Fruit fly (Drosophila melanogaster) whole organism, embryonic: ENCODE results near the gene CG5262.
A peak's percentile ranks its signal among the peaks of the same experiment; 100 is the strongest.

ENCODE experiments used
- Adf1 ChIP-seq: fragments of 200-800 bp; sonication (Bioruptor generic); IDR thresholded peaks from 2 replicates; pipeline ENCODE4 v1.3.6; 2022; ENCODE audit warnings: missing biosample characterization, missing genetic modification characterization
- Blimp-1 ChIP-seq: fragments of 200-800 bp; sonication (Bioruptor generic); optimal IDR thresholded peaks from 3 replicates; lab custom pipeline; 2018; ENCODE audit warnings: missing biosample characterization, missing genetic modification characterization, mild to moderate bottlenecking, moderate library complexity, missing genetic modification reagents
- CG10147 ChIP-seq: fragments of 200-800 bp; sonication (Bioruptor generic); optimal IDR thresholded peaks from 2 replicates; lab custom pipeline; 2019; ENCODE audit warnings: missing biosample characterization, mild to moderate bottlenecking, missing genetic modification characterization, moderate library complexity
- CG10321 ChIP-seq: fragments of 200-800 bp; sonication (Bioruptor generic); IDR thresholded peaks from 2 replicates; pipeline ENCODE4 v1.3.6; 2022; ENCODE audit warnings: missing biosample characterization, missing genetic modification characterization
- CG11398 ChIP-seq: fragments of 200-800 bp; sonication (Bioruptor generic); optimal IDR thresholded peaks from 2 replicates; lab custom pipeline; 2016; ENCODE audit warnings: missing biosample characterization, missing genetic modification characterization
- CG12391 ChIP-seq: fragments of 200-800 bp; sonication (Bioruptor generic); optimal IDR thresholded peaks from 3 replicates; lab custom pipeline; 2018; ENCODE audit warnings: missing biosample characterization, mild to moderate bottlenecking, missing genetic modification characterization, moderate library complexity
- CG12659 ChIP-seq: fragments of 200-800 bp; sonication (Bioruptor generic); optimal IDR thresholded peaks from 3 replicates; lab custom pipeline; 2017; ENCODE audit warnings: mild to moderate bottlenecking, missing biosample characterization, missing genetic modification reagents, missing genetic modification characterization
- CG1603 ChIP-seq: fragments of 200-800 bp; sonication (Bioruptor generic); optimal IDR thresholded peaks from 2 replicates; lab custom pipeline; 2019; ENCODE audit warnings: missing biosample characterization, mild to moderate bottlenecking, missing genetic modification characterization, moderate library complexity
- CG18619 ChIP-seq: fragments of 200-800 bp; sonication (Bioruptor generic); optimal IDR thresholded peaks from 3 replicates; lab custom pipeline; 2017; ENCODE audit warnings: missing biosample characterization, mild to moderate bottlenecking, missing genetic modification characterization
- CG31388 ChIP-seq: fragments of 200-800 bp; sonication (Bioruptor generic); optimal IDR thresholded peaks from 2 replicates; lab custom pipeline; 2016; ENCODE audit warnings: missing biosample characterization, missing genetic modification characterization
- CG32767 ChIP-seq: fragments of 200-800 bp; sonication (Bioruptor generic); IDR thresholded peaks from 2 replicates; pipeline ENCODE4 v1.3.6; 2022; ENCODE audit warnings: missing biosample characterization, missing genetic modification characterization
- CG34422 ChIP-seq: fragments of 200-800 bp; sonication (Bioruptor generic); IDR thresholded peaks from 3 replicates; pipeline ENCODE4 v1.3.6; 2022; ENCODE audit warnings: missing biosample characterization, missing genetic modification characterization
- CG4360 ChIP-seq: fragments of 200-800 bp; sonication (Bioruptor generic); IDR thresholded peaks from 2 replicates; pipeline ENCODE4 v1.3.6; 2022; ENCODE audit warnings: missing biosample characterization, missing genetic modification characterization
- CG4707 ChIP-seq: fragments of 200-800 bp; sonication (Bioruptor generic); optimal IDR thresholded peaks from 2 replicates; lab custom pipeline; 2018; ENCODE audit warnings: missing biosample characterization, mild to moderate bottlenecking, missing genetic modification characterization, moderate library complexity
- CG5953 ChIP-seq: fragments of 200-800 bp; sonication (Bioruptor generic); IDR thresholded peaks from 2 replicates; pipeline ENCODE4 v1.3.6; 2022; ENCODE audit warnings: missing biosample characterization, missing genetic modification characterization
- CG6683 ChIP-seq: fragments of 200-800 bp; sonication (Bioruptor generic); optimal IDR thresholded peaks from 2 replicates; lab custom pipeline; 2017; ENCODE audit warnings: missing biosample characterization, mild to moderate bottlenecking, missing genetic modification characterization, missing genetic modification reagents
- CG7745 ChIP-seq: fragments of 200-800 bp; sonication (Bioruptor generic); optimal IDR thresholded peaks from 2 replicates; lab custom pipeline; 2018; ENCODE audit warnings: missing biosample characterization, mild to moderate bottlenecking, missing genetic modification characterization, moderate library complexity
- CG7786 ChIP-seq: fragments of 200-800 bp; sonication (Bioruptor generic); optimal IDR thresholded peaks from 2 replicates; lab custom pipeline; 2016; ENCODE audit warnings: missing biosample characterization, missing genetic modification characterization
- CG8290 ChIP-seq, 3 experiments: fragments of 200-800 bp; sonication (Bioruptor generic); optimal IDR thresholded peaks; 2 replicates each; lab custom pipeline; 2016 to 2019; ENCODE audit warnings: missing biosample characterization in 3 of 3, missing genetic modification characterization in 3 of 3, mild to moderate bottlenecking in 2 of 3, moderate library complexity in 1 of 3
- CG8944 ChIP-seq: fragments of 200-800 bp; sonication (Bioruptor generic); optimal IDR thresholded peaks from 3 replicates; lab custom pipeline; 2016; ENCODE audit warnings: missing biosample characterization, missing genetic modification characterization
- CTCF ChIP-seq: fragments of 200-800 bp; sonication (Bioruptor generic); optimal IDR thresholded peaks from 2 replicates; lab custom pipeline; 2017; ENCODE audit warnings: missing biosample characterization, mild to moderate bottlenecking, missing genetic modification characterization, moderate library complexity
- Chrac-16 ChIP-seq: fragments of 200-800 bp; sonication (Bioruptor generic); optimal IDR thresholded peaks from 3 replicates; lab custom pipeline; 2016; ENCODE audit warnings: missing biosample characterization, missing genetic modification characterization
- CkIIα-i1 ChIP-seq: fragments of 200-800 bp; sonication (Bioruptor generic); IDR thresholded peaks from 2 replicates; pipeline ENCODE4 v1.3.6; 2022; ENCODE audit warnings: missing biosample characterization, missing genetic modification characterization
- E2f1 ChIP-seq: fragments of 200-800 bp; sonication (Bioruptor generic); IDR thresholded peaks from 2 replicates; pipeline ENCODE4 v1.3.6; 2022; ENCODE audit warnings: missing biosample characterization, missing genetic modification characterization
- Elba2 ChIP-seq: fragments of 200-800 bp; sonication (Bioruptor generic); optimal IDR thresholded peaks from 3 replicates; lab custom pipeline; 2016; ENCODE audit warnings: missing biosample characterization, missing genetic modification characterization
- Fer2 ChIP-seq: fragments of 200-800 bp; sonication (Bioruptor generic); optimal IDR thresholded peaks from 2 replicates; lab custom pipeline; 2018; ENCODE audit warnings: missing biosample characterization, mild to moderate bottlenecking, missing genetic modification characterization, moderate library complexity
- HLH3B ChIP-seq: fragments of 200-800 bp; sonication (Bioruptor generic); IDR thresholded peaks from 2 replicates; pipeline ENCODE4 v1.3.6; 2022; ENCODE audit warnings: missing biosample characterization, missing genetic modification characterization
- Hr3 ChIP-seq: fragments of 200-800 bp; sonication (Bioruptor generic); optimal IDR thresholded peaks from 3 replicates; lab custom pipeline; 2016; ENCODE audit warnings: missing biosample characterization, missing genetic modification characterization
- Hr78 ChIP-seq, 2 experiments: fragments of 200-800 bp in 1 of 2; fragments of >200 bp in 1 of 2; sonication (Bioruptor generic) in 1 of 2; optimal IDR thresholded peaks; 2 replicates each; lab custom pipeline; 2017 to 2019; ENCODE audit warnings: missing biosample characterization in 2 of 2, missing genetic modification characterization in 2 of 2, mild to moderate bottlenecking in 1 of 2, moderate library complexity in 1 of 2
- Jarid2 ChIP-seq: fragments of 200-800 bp; sonication (Bioruptor generic); optimal IDR thresholded peaks from 3 replicates; lab custom pipeline; 2017; ENCODE audit warnings: mild to moderate bottlenecking, missing biosample characterization, missing genetic modification reagents, missing genetic modification characterization
- MESR4 ChIP-seq: fragments of 200-800 bp; sonication (Bioruptor generic); optimal IDR thresholded peaks from 2 replicates; lab custom pipeline; 2018; ENCODE audit warnings: missing biosample characterization, mild to moderate bottlenecking, missing genetic modification characterization, moderate library complexity
- Med ChIP-seq: fragments of 200-800 bp; sonication (Bioruptor generic); peaks from one replicate; lab custom pipeline; 2016; ENCODE audit warnings: missing biosample characterization, missing genetic modification characterization, mild to moderate bottlenecking, inconsistent platforms, moderate library complexity
- Nf-YB ChIP-seq: fragments of 200-800 bp; sonication (Bioruptor generic); optimal IDR thresholded peaks from 3 replicates; lab custom pipeline; 2019; ENCODE audit warnings: missing biosample characterization, mild to moderate bottlenecking, missing genetic modification characterization, moderate library complexity
- NfI ChIP-seq: fragments of 200-800 bp; sonication (Bioruptor generic); optimal IDR thresholded peaks from 3 replicates; lab custom pipeline; 2018; ENCODE audit warnings: missing biosample characterization, mild to moderate bottlenecking, missing genetic modification characterization, moderate library complexity
- ato ChIP-seq: fragments of 200-800 bp; sonication (Bioruptor generic); IDR thresholded peaks from 2 replicates; pipeline ENCODE4 v1.3.6; 2022; ENCODE audit warnings: missing biosample characterization, missing genetic modification characterization; ENCODE audit not compliant: partially characterized antibody
- crc ChIP-seq: fragments of 200-800 bp; sonication (Bioruptor generic); optimal IDR thresholded peaks from 2 replicates; lab custom pipeline; 2016; ENCODE audit warnings: missing biosample characterization, missing genetic modification characterization
- crp ChIP-seq, 2 experiments: fragments of 200-800 bp; sonication (Bioruptor generic); optimal IDR thresholded peaks; 2 replicates in 1 of 2; 3 replicates in 1 of 2; lab custom pipeline; 2017; ENCODE audit warnings: missing biosample characterization in 2 of 2, missing genetic modification characterization in 2 of 2, mild to moderate bottlenecking in 1 of 2, moderate library complexity in 1 of 2
- dmrt11E ChIP-seq: fragments of 200-800 bp; sonication (Bioruptor generic); optimal IDR thresholded peaks from 3 replicates; lab custom pipeline; 2018; ENCODE audit warnings: missing biosample characterization, mild to moderate bottlenecking, missing genetic modification characterization, moderate library complexity
- dmrt99B ChIP-seq: fragments of 200-800 bp; sonication (Bioruptor generic); optimal IDR thresholded peaks from 2 replicates; lab custom pipeline; 2018; ENCODE audit warnings: missing biosample characterization, mild to moderate bottlenecking, missing genetic modification characterization, moderate library complexity
- exex ChIP-seq: fragments of 200-800 bp; sonication (Bioruptor generic); optimal IDR thresholded peaks from 4 replicates; lab custom pipeline; 2018; ENCODE audit warnings: missing biosample characterization, mild to moderate bottlenecking, missing genetic modification characterization, moderate library complexity
- eyg ChIP-seq: fragments of 200-800 bp; sonication (Bioruptor generic); optimal IDR thresholded peaks from 3 replicates; lab custom pipeline; 2016; ENCODE audit warnings: missing biosample characterization, missing genetic modification characterization
- fd64A ChIP-seq: fragments of 200-800 bp; sonication (Bioruptor generic); optimal IDR thresholded peaks from 3 replicates; lab custom pipeline; 2018; ENCODE audit warnings: missing biosample characterization, mild to moderate bottlenecking, missing genetic modification characterization
- fru ChIP-seq: fragments of >200 bp; optimal IDR thresholded peaks from 2 replicates; lab custom pipeline; 2017
- gcm2 ChIP-seq: fragments of 200-800 bp; sonication (Bioruptor generic); optimal IDR thresholded peaks from 2 replicates; lab custom pipeline; 2016; ENCODE audit warnings: missing biosample characterization, missing genetic modification characterization
- gsb-n ChIP-seq: fragments of 200-800 bp; sonication (Bioruptor generic); optimal IDR thresholded peaks from 3 replicates; lab custom pipeline; 2018; ENCODE audit warnings: missing biosample characterization, mild to moderate bottlenecking, missing genetic modification characterization
- luna ChIP-seq: fragments of 200-800 bp; sonication (Bioruptor generic); optimal IDR thresholded peaks from 2 replicates; lab custom pipeline; 2016; ENCODE audit warnings: missing biosample characterization, missing genetic modification characterization
- mam ChIP-seq: fragments of 200-800 bp; sonication (Bioruptor generic); optimal IDR thresholded peaks from 3 replicates; lab custom pipeline; 2016; ENCODE audit warnings: missing biosample characterization, missing genetic modification characterization
- phol ChIP-seq: fragments of 200-800 bp; sonication (Bioruptor generic); optimal IDR thresholded peaks from 3 replicates; lab custom pipeline; 2018; ENCODE audit warnings: missing biosample characterization, mild to moderate bottlenecking, missing genetic modification characterization, moderate library complexity
- ranshi ChIP-seq: fragments of 200-800 bp; sonication (Bioruptor generic); IDR thresholded peaks from 2 replicates; pipeline ENCODE4 v1.3.6; 2022; ENCODE audit warnings: missing biosample characterization, missing genetic modification characterization
- shn ChIP-seq: fragments of 200-800 bp; sonication (Bioruptor generic); optimal IDR thresholded peaks from 3 replicates; lab custom pipeline; 2016; ENCODE audit warnings: missing biosample characterization, missing genetic modification characterization
- sug ChIP-seq: fragments of 200-800 bp; optimal IDR thresholded peaks from 2 replicates; lab custom pipeline; 2019; ENCODE audit warnings: missing biosample characterization, mild to moderate bottlenecking, missing genetic modification characterization, moderate library complexity
- zen ChIP-seq: fragments of 200-800 bp; sonication (Bioruptor generic); optimal IDR thresholded peaks from 3 replicates; lab custom pipeline; 2018; ENCODE audit warnings: missing biosample characterization, mild to moderate bottlenecking, missing genetic modification characterization, moderate library complexity

CG5262 gene

dm6 chr3L:20410780-20411179 is 19.5 kb downstream of the CG5262 start (continued):
- TF ChIP-seq CG8944 (no peak), gsb-n (tag; lab: Kevin White, UChicago) (peak; percentile 18), fd64A (GFP tag; lab: Kevin White, UChicago) (no peak), CG6683 (GFP tag; lab: Kevin White, UChicago) (no peak), crp (GFP tag; optimal IDR thresholded peaks at IDR 0.05; lab: Kevin White, UChicago) (no peak), CG10321 (GFP tag; lab: Robert Waterston, UW) (no peak), CG7786 (GFP tag; lab: Kevin White, UChicago) (no peak), sug (no peak), Chrac-16 (no peak), E2f1 (GFP tag; lab: Robert Waterston, UW) (no peak), CG31388 (no peak), NfI (GFP tag; lab: Kevin White, UChicago) (peak; percentile 10), eyg (GFP tag; lab: Kevin White, UChicago) (no peak), dmrt11E (tag; lab: Kevin White, UChicago) (no peak), CG7745 (tag; lab: Kevin White, UChicago) (no peak), CG8290 (GFP tag; optimal IDR thresholded peaks at IDR 0.05; lab: Kevin White, UChicago) (no peak), CG8290 (tag; optimal IDR thresholded peaks at IDR 0.05; lab: Kevin White, UChicago) (peak in 1 of 2 experiments; percentile 17), shn (GFP tag; lab: Kevin White, UChicago) (no peak), CG11398 (no peak), Jarid2 (GFP tag; lab: Kevin White, UChicago) (no peak), Hr78 (GFP tag; optimal IDR thresholded peaks at IDR 0.05; lab: Kevin White, UChicago) (no peak), fru (no peak), CG12659 (GFP tag; lab: Kevin White, UChicago) (peak; percentile 8), Nf-YB (no peak), CG4360 (GFP tag; lab: Robert Waterston, UW) (no peak), exex (tag; lab: Kevin White, UChicago) (peak; percentile 53), Med (peak; percentile 63), ato (no peak), phol (tag; lab: Kevin White, UChicago) (no peak), Hr3 (GFP tag; lab: Kevin White, UChicago) (no peak), CG34422 (GFP tag; lab: Robert Waterston, UW) (no peak), CG18619 (no peak), luna (GFP tag; lab: Kevin White, UChicago) (no peak), CkIIα-i1 (no peak), HLH3B (GFP tag; lab: Robert Waterston, UW) (no peak), mam (no peak), Elba2 (no peak), ranshi (GFP tag; lab: Robert Waterston, UW) (no peak), Fer2 (tag; lab: Kevin White, UChicago) (no peak), MESR4 (GFP tag; lab: Kevin White, UChicago) (no peak), CG4707 (GFP tag; lab: Kevin White, UChicago) (no peak), zen (tag; lab: Kevin White, UChicago) (no peak), gcm2 (GFP tag; lab: Kevin White, UChicago) (no peak), CG1603 (tag; lab: Kevin White, UChicago) (no peak), CTCF (no peak), Blimp-1 (GFP tag; lab: Kevin White, UChicago) (no peak), CG5953 (GFP tag; lab: Robert Waterston, UW) (no peak), CG32767 (GFP tag; lab: Robert Waterston, UW) (no peak), Adf1 (GFP tag; lab: Robert Waterston, UW) (no peak), CG10147 (GFP tag; lab: Kevin White, UChicago) (no peak), crc (no peak), dmrt99B (no peak), CG12391 (tag; lab: Kevin White, UChicago) (peak; percentile 4)
